Comparison of ENCODE assay signal across 1 fruit fly cellular context in genomic region chr3R:6970531-6970930, dm6.
TF ChIP-seq lines count a peak whose summit lies in the region.

No protein-coding gene starts in this region.

TF ChIP-seq in whole organism, embryonic, 481 proteins besides CTCF, POLR2A, EP300 and RAD21 (continued from another document):
- 0 out of 2 replicates have a peak, but pooled peaks have one; percentile 33 for TF ChIP-seq CG17328 (GFP tag; IDR thresholded peaks at IDR 0.05; lab: Robert Waterston, UW)
- TF ChIP-seq Sox100B (GFP tag; optimal IDR thresholded peaks at IDR 0.05; lab: Kevin White, UChicago) = peak; percentile 23
- TF ChIP-seq wor (GFP tag; IDR thresholded peaks at IDR 0.05; lab: Robert Waterston, UW) = no peak
- peak; percentile 3 for TF ChIP-seq Xbp1 (GFP tag; optimal IDR thresholded peaks at IDR 0.05; lab: Kevin White, UChicago)
- peak; percentile 9 for TF ChIP-seq NfI (GFP tag; optimal IDR thresholded peaks at IDR 0.05; lab: Kevin White, UChicago)
- peak; percentile 2 for TF ChIP-seq Camta (GFP tag; optimal IDR thresholded peaks at IDR 0.05; lab: Kevin White, UChicago)
- no peak for TF ChIP-seq dysf (GFP tag; IDR thresholded peaks at IDR 0.05; lab: Robert Waterston, UW)
- peak; percentile 2 for TF ChIP-seq CG18619 (GFP tag; optimal IDR thresholded peaks at IDR 0.05; lab: Kevin White, UChicago)
- peak; percentile 14 for TF ChIP-seq CG1233 (GFP tag; optimal IDR thresholded peaks at IDR 0.05; lab: Kevin White, UChicago)
TF ChIP-seq in whole organism, embryonic: peak in this region for 28.
